Worm (Caenorhabditis elegans) whole organism, L3 larva: ENCODE results near the gene lin-2.
A peak's percentile ranks its signal among the peaks of the same experiment; 100 is the strongest.

Experiments
- R02D3.7 ChIP-seq: fragments of 150-350 bp; optimal IDR thresholded peaks from 2 replicates; lab custom pipeline; 2014; ENCODE audit warnings: missing biosample characterization, missing genetic modification characterization
- ZK546.5 ChIP-seq: sonication (generic microtip); optimal IDR thresholded peaks from 2 replicates; lab custom pipeline; 2017; ENCODE audit warnings: missing biosample characterization, missing genetic modification characterization
- aly-2 ChIP-seq: fragments of 150-350 bp; optimal IDR thresholded peaks from 2 replicates; lab custom pipeline; 2014; ENCODE audit warnings: missing biosample characterization, missing genetic modification characterization
- ceh-28 ChIP-seq: fragments of 150-350 bp; optimal IDR thresholded peaks from 2 replicates; lab custom pipeline; 2014; ENCODE audit warnings: missing biosample characterization, missing genetic modification reagents, missing genetic modification characterization
- ceh-82 ChIP-seq: fragments of 150-350 bp; optimal IDR thresholded peaks from 2 replicates; lab custom pipeline; 2014; ENCODE audit warnings: missing biosample characterization, missing genetic modification characterization
- egl-27 ChIP-seq: sonication (generic microtip); optimal IDR thresholded peaks from 4 replicates; lab custom pipeline; 2017; ENCODE audit warnings: missing biosample characterization, missing genetic modification reagents, missing genetic modification characterization
- egl-5 ChIP-seq: fragments of 150-350 bp; optimal IDR thresholded peaks from 2 replicates; lab custom pipeline; 2017; ENCODE audit warnings: missing biosample characterization, missing genetic modification reagents, missing genetic modification characterization, inconsistent platforms
- elt-1 ChIP-seq: fragments of 150-350 bp; optimal IDR thresholded peaks from 2 replicates; lab custom pipeline; 2014; ENCODE audit warnings: missing biosample characterization, missing genetic modification characterization
- elt-2 ChIP-seq: sonication (generic microtip); optimal IDR thresholded peaks from 2 replicates; lab custom pipeline; 2016; ENCODE audit warnings: missing genetic modification reagents, mild to moderate bottlenecking, missing genetic modification characterization, missing compliant biosample characterization
- eor-1 ChIP-seq, 2 experiments: fragments of 150-350 bp; optimal IDR thresholded peaks; 2 replicates each; lab custom pipeline; 2014 to 2018; ENCODE audit warnings: missing biosample characterization in 2 of 2, missing genetic modification characterization in 2 of 2
- fkh-2 ChIP-seq: fragments of 150-350 bp; optimal IDR thresholded peaks from 2 replicates; lab custom pipeline; 2014; ENCODE audit warnings: missing biosample characterization, missing genetic modification reagents, missing genetic modification characterization
- hmg-11 ChIP-seq: sonication (generic microtip); optimal IDR thresholded peaks from 2 replicates; lab custom pipeline; 2016; ENCODE audit warnings: missing genetic modification characterization, missing compliant biosample characterization
- jun-1 ChIP-seq: fragments of 150-350 bp; optimal IDR thresholded peaks from 2 replicates; lab custom pipeline; 2014; ENCODE audit warnings: missing biosample characterization, missing genetic modification reagents, missing genetic modification characterization
- lsy-12 ChIP-seq: sonication (generic microtip); optimal IDR thresholded peaks from 2 replicates; lab custom pipeline; 2016; ENCODE audit warnings: mild to moderate bottlenecking, missing genetic modification characterization, missing compliant biosample characterization
- mdl-1 ChIP-seq: fragments of 150-350 bp; optimal IDR thresholded peaks from 2 replicates; lab custom pipeline; 2014; ENCODE audit warnings: missing biosample characterization, missing genetic modification characterization
- nhr-12 ChIP-seq: fragments of 150-350 bp; optimal IDR thresholded peaks from 2 replicates; lab custom pipeline; 2014; ENCODE audit warnings: missing biosample characterization, missing genetic modification characterization
- nhr-23 ChIP-seq: fragments of 150-350 bp; optimal IDR thresholded peaks from 2 replicates; lab custom pipeline; 2014; ENCODE audit warnings: missing biosample characterization, missing genetic modification reagents, missing genetic modification characterization
- nhr-237 ChIP-seq: fragments of 150-350 bp; optimal IDR thresholded peaks from 2 replicates; lab custom pipeline; 2014; ENCODE audit warnings: missing biosample characterization, missing genetic modification characterization
- nhr-25 ChIP-seq: sonication (generic microtip); optimal IDR thresholded peaks from 2 replicates; lab custom pipeline; 2017; ENCODE audit warnings: missing biosample characterization, missing genetic modification characterization
- nhr-67 ChIP-seq: fragments of 150-350 bp; optimal IDR thresholded peaks from 2 replicates; lab custom pipeline; 2014; ENCODE audit warnings: missing biosample characterization, missing genetic modification characterization
- nhr-77 ChIP-seq: fragments of 150-350 bp; optimal IDR thresholded peaks from 2 replicates; lab custom pipeline; 2014; ENCODE audit warnings: missing biosample characterization, missing genetic modification characterization
- pha-4 ChIP-seq: fragments of 150-350 bp; optimal IDR thresholded peaks from 2 replicates; lab custom pipeline; 2014; ENCODE audit warnings: missing biosample characterization, missing genetic modification reagents, missing genetic modification characterization
- pqm-1 ChIP-seq: fragments of 150-350 bp; optimal IDR thresholded peaks from 2 replicates; lab custom pipeline; 2017; ENCODE audit warnings: missing biosample characterization, missing genetic modification characterization, inconsistent platforms
- sea-2 ChIP-seq: fragments of 150-350 bp; sonication (generic microtip); optimal IDR thresholded peaks from 4 replicates; lab custom pipeline; 2014; ENCODE audit warnings: missing biosample characterization, missing genetic modification reagents, missing genetic modification characterization
- skn-1 ChIP-seq: fragments of 150-350 bp; optimal IDR thresholded peaks from 2 replicates; lab custom pipeline; 2014; ENCODE audit warnings: missing biosample characterization, missing genetic modification characterization
- tbx-2 ChIP-seq: sonication (generic microtip); optimal IDR thresholded peaks from 2 replicates; lab custom pipeline; 2016; ENCODE audit warnings: mild to moderate bottlenecking, missing genetic modification characterization, missing compliant biosample characterization
- zag-1 ChIP-seq: fragments of 150-350 bp; optimal IDR thresholded peaks from 2 replicates; lab custom pipeline; 2014; ENCODE audit warnings: missing biosample characterization, missing genetic modification characterization

lin-2 gene

DNA sequence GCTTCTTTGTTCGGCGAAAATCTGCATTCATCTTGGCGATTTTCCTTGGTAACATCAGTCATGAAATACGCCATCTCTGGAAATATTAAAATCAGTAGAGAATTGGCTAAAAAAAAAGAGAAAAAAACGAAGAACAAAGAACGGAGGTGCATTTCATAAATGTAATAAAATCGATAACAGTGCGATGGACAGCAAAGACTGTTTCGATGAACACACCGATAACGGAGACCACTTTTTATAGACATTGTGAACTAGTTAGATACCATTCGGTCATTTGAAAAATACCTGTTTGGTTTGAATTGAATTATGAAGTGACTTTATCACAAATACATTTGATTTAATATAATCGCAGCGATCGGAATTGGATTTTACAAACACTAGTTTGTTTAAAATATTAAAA lies 61.0 kb downstream of the lin-2 start, which contains the start of gene F42F12.4:
F42F12.4 (minus strand) TSS at position 76 of the 400 bp plus-strand sequence.
- TF ChIP-seq jun-1 (tag; lab: Kevin White, UChicago) (no peak), lsy-12 (tag; lab: Kevin White, UChicago) (no peak), tbx-2 (tag; lab: Kevin White, UChicago) (no peak), nhr-77 (tag; lab: Kevin White, UChicago) (no peak), mdl-1 (tag; lab: Kevin White, UChicago) (no peak), egl-5 (tag; lab: Kevin White, UChicago) (no peak), nhr-12 (tag; lab: Kevin White, UChicago) (no peak), ZK546.5 (no peak), nhr-237 (no peak), ceh-82 (tag; lab: Kevin White, UChicago) (no peak), elt-1 (tag; lab: Kevin White, UChicago) (no peak), pqm-1 (tag; lab: Kevin White, UChicago) (peak; percentile 3), skn-1 (tag; lab: Kevin White, UChicago) (no peak), egl-27 (tag; lab: Kevin White, UChicago) (no peak), zag-1 (tag; lab: Kevin White, UChicago) (no peak), fkh-2 (tag; lab: Kevin White, UChicago) (no peak), nhr-25 (tag; lab: Kevin White, UChicago) (no peak), hmg-11 (tag; lab: Kevin White, UChicago) (no peak), sea-2 (GFP tag; lab: Kevin White, UChicago) (no peak), ceh-28 (tag; lab: Kevin White, UChicago) (peak; percentile 63), aly-2 (no peak), eor-1 (tag; optimal IDR thresholded peaks at IDR 0.05; lab: Kevin White, UChicago) (no peak), R02D3.7 (no peak), nhr-67 (no peak), elt-2 (tag; lab: Kevin White, UChicago) (peak; percentile 29), pha-4 (tag; lab: Kevin White, UChicago) (no peak)

- TF ChIP-seq elt-2 (tag; lab: Kevin White, UChicago) (peak; percentile 15), pha-4 (tag; lab: Kevin White, UChicago) (peak; percentile 55), pqm-1 (tag; lab: Kevin White, UChicago) (peak; percentile 45), R02D3.7 (no peak), nhr-23 (tag; lab: Kevin White, UChicago) (peak; percentile 14)
Measured at ce11 chrX:12350207-12350606, 63.6 kb downstream of the lin-2 start, which contains the start of gene F42F12.3. TSS of gene F42F12.3 (plus strand) at chrX:12350578.
